Worm (Caenorhabditis elegans) whole organism, mixed stage, embryonic: ENCODE measurements around the gene fbxa-60.

Experiments
- M03D4.4 ChIP-seq: sonication (generic microtip); optimal IDR thresholded peaks from 2 replicates; lab custom pipeline; 2017; ENCODE audit warnings: mild to moderate bottlenecking, missing genetic modification characterization, missing compliant biosample characterization
- bed-3 ChIP-seq: fragments of 200-800 bp; sonication (Bioruptor generic); optimal IDR thresholded peaks from 3 replicates; lab custom pipeline; 2018; ENCODE audit warnings: mild to moderate bottlenecking, missing genetic modification characterization, moderate library complexity, missing compliant biosample characterization
- blmp-1 ChIP-seq: fragments of 150-350 bp; optimal IDR thresholded peaks from 2 replicates; lab custom pipeline; 2014; ENCODE audit warnings: missing biosample characterization, missing genetic modification characterization
- ceh-39 ChIP-seq: fragments of 150-350 bp; optimal IDR thresholded peaks from 2 replicates; lab custom pipeline; 2014; ENCODE audit warnings: missing biosample characterization, missing genetic modification characterization
- ceh-43 ChIP-seq: fragments of 200-800 bp; sonication (Bioruptor generic); optimal IDR thresholded peaks from 2 replicates; lab custom pipeline; 2018; ENCODE audit warnings: mild to moderate bottlenecking, missing genetic modification characterization, moderate library complexity, missing compliant biosample characterization
- ces-1 ChIP-seq: fragments of 150-350 bp; optimal IDR thresholded peaks from 2 replicates; lab custom pipeline; 2014; ENCODE audit warnings: missing biosample characterization, missing genetic modification reagents, missing genetic modification characterization
- cnd-1 ChIP-seq: fragments of 200-800 bp; sonication (Bioruptor generic); optimal IDR thresholded peaks from 2 replicates; lab custom pipeline; 2018; ENCODE audit warnings: mild to moderate bottlenecking, missing genetic modification characterization, missing compliant biosample characterization
- drap-1 ChIP-seq: fragments of 200-800 bp; sonication (Bioruptor generic); optimal IDR thresholded peaks from 3 replicates; lab custom pipeline; 2018; ENCODE audit warnings: mild to moderate bottlenecking, missing genetic modification characterization, missing compliant biosample characterization
- elt-1 ChIP-seq: sonication (generic microtip); optimal IDR thresholded peaks from 2 replicates; lab custom pipeline; 2017; ENCODE audit warnings: missing genetic modification characterization, mild to moderate bottlenecking, missing compliant biosample characterization, antibody characterized with exemption, moderate library complexity, borderline replicate concordance; ENCODE audit not compliant: insufficient read depth
- flh-1 ChIP-seq: fragments of 200-800 bp; sonication (Bioruptor generic); optimal IDR thresholded peaks from 2 replicates; lab custom pipeline; 2018; ENCODE audit warnings: mild to moderate bottlenecking, missing genetic modification characterization, moderate library complexity, missing compliant biosample characterization
- ham-2 ChIP-seq: fragments of 200-800 bp; sonication (Bioruptor generic); optimal IDR thresholded peaks from 2 replicates; lab custom pipeline; 2018; ENCODE audit warnings: mild to moderate bottlenecking, missing genetic modification characterization, missing compliant biosample characterization
- hlh-1 ChIP-seq: fragments of 150-350 bp; optimal IDR thresholded peaks from 2 replicates; lab custom pipeline; 2014; ENCODE audit warnings: missing biosample characterization, missing genetic modification reagents, missing genetic modification characterization
- lin-13 ChIP-seq: fragments of 150-350 bp; optimal IDR thresholded peaks from 2 replicates; lab custom pipeline; 2014; ENCODE audit warnings: missing biosample characterization, missing genetic modification characterization
- lin-32 ChIP-seq: fragments of 200-800 bp; sonication (Bioruptor generic); optimal IDR thresholded peaks from 2 replicates; lab custom pipeline; 2018; ENCODE audit warnings: mild to moderate bottlenecking, missing genetic modification characterization, missing compliant biosample characterization
- lsy-2 ChIP-seq: fragments of 150-350 bp; optimal IDR thresholded peaks from 2 replicates; lab custom pipeline; 2014; ENCODE audit warnings: missing biosample characterization, missing genetic modification characterization
- mab-5 ChIP-seq: fragments of 150-350 bp; optimal IDR thresholded peaks from 2 replicates; lab custom pipeline; 2014; ENCODE audit warnings: missing biosample characterization, missing genetic modification characterization
- mep-1 ChIP-seq: fragments of 150-350 bp; optimal IDR thresholded peaks from 2 replicates; lab custom pipeline; 2017; ENCODE audit warnings: missing biosample characterization, missing genetic modification reagents, missing genetic modification characterization, inconsistent platforms
- mls-2 ChIP-seq: sonication (generic microtip); optimal IDR thresholded peaks from 2 replicates; lab custom pipeline; 2016; ENCODE audit warnings: mild to moderate bottlenecking, missing genetic modification characterization, moderate library complexity, missing compliant biosample characterization
- nhr-12 ChIP-seq: fragments of 150-350 bp; optimal IDR thresholded peaks from 2 replicates; lab custom pipeline; 2014; ENCODE audit warnings: missing biosample characterization, missing genetic modification characterization
- nhr-2 ChIP-seq: fragments of 150-350 bp; optimal IDR thresholded peaks from 2 replicates; lab custom pipeline; 2014; ENCODE audit warnings: missing biosample characterization, missing genetic modification characterization
- nhr-237 ChIP-seq: fragments of 150-350 bp; optimal IDR thresholded peaks from 2 replicates; lab custom pipeline; 2014; ENCODE audit warnings: missing biosample characterization, missing genetic modification characterization
- nhr-28 ChIP-seq: fragments of 150-350 bp; optimal IDR thresholded peaks from 2 replicates; lab custom pipeline; 2014; ENCODE audit warnings: missing biosample characterization, missing genetic modification characterization
- nhr-76 ChIP-seq: sonication (generic microtip); optimal IDR thresholded peaks from 2 replicates; lab custom pipeline; 2017; ENCODE audit warnings: missing biosample characterization, missing genetic modification characterization
- pha-4 ChIP-seq: fragments of 150-350 bp; optimal IDR thresholded peaks from 2 replicates; lab custom pipeline; 2018; ENCODE audit warnings: missing biosample characterization, missing genetic modification reagents, missing genetic modification characterization
- sem-2 ChIP-seq: fragments of 200-800 bp; sonication (Bioruptor generic); optimal IDR thresholded peaks from 2 replicates; lab custom pipeline; 2018; ENCODE audit warnings: mild to moderate bottlenecking, missing genetic modification characterization, missing compliant biosample characterization
- snpc-4 ChIP-seq: fragments of 150-350 bp; optimal IDR thresholded peaks from 2 replicates; lab custom pipeline; 2014; ENCODE audit warnings: missing biosample characterization, missing genetic modification characterization
- tbx-8 ChIP-seq: fragments of 200-800 bp; sonication (Bioruptor generic); optimal IDR thresholded peaks from 2 replicates; lab custom pipeline; 2018; ENCODE audit warnings: mild to moderate bottlenecking, missing genetic modification characterization, moderate library complexity, missing compliant biosample characterization
- unc-120 ChIP-seq: sonication (generic microtip); optimal IDR thresholded peaks from 2 replicates; lab custom pipeline; 2017; ENCODE audit warnings: missing genetic modification characterization, missing compliant biosample characterization; ENCODE audit not compliant: poor library complexity, severe bottlenecking
- unc-39 ChIP-seq: fragments of 150-350 bp; optimal IDR thresholded peaks from 2 replicates; lab custom pipeline; 2014; ENCODE audit warnings: missing biosample characterization, missing genetic modification characterization
- unc-62 ChIP-seq: fragments of 150-350 bp; optimal IDR thresholded peaks from 2 replicates; lab custom pipeline; 2014; ENCODE audit warnings: missing biosample characterization, missing genetic modification reagents, missing genetic modification characterization
- zip-8 ChIP-seq: fragments of 150-350 bp; optimal IDR thresholded peaks from 2 replicates; lab custom pipeline; 2014; ENCODE audit warnings: missing biosample characterization, missing genetic modification characterization
- ztf-11 ChIP-seq: fragments of 150-350 bp; optimal IDR thresholded peaks from 2 replicates; lab custom pipeline; 2014; ENCODE audit warnings: missing biosample characterization, missing genetic modification characterization

Gene fbxa-60

DNA sequence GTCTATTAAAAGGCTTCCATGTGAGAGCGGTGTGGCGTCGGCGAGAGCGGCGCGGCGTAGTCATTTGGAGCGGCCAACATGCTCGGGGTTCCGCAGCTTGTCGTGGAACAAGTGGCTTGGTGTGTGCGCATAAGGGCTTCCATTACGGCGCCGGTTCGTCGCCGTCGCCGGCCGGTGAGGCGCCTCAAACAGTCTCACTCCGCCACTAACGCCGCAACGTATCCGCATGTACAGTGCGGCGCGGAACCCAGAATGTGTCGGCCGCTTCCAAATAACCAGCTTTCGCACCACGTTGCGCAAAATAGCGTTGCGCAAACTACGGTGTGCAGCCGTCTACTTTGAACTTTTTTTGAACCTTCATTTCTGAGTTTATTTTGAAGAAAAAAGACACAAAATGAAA, 24.8 kb upstream of the fbxa-60 start:
- TF ChIP-seq hlh-1 (tag; lab: Kevin White, UChicago), result no peak
- no peak for TF ChIP-seq ztf-11 (tag; lab: Kevin White, UChicago)
- no peak for TF ChIP-seq zip-8 (tag; lab: Kevin White, UChicago)
- TF ChIP-seq lin-13, result no peak
- no peak for TF ChIP-seq nhr-76
- TF ChIP-seq, all 35 proteins: peak for 0

DNA sequence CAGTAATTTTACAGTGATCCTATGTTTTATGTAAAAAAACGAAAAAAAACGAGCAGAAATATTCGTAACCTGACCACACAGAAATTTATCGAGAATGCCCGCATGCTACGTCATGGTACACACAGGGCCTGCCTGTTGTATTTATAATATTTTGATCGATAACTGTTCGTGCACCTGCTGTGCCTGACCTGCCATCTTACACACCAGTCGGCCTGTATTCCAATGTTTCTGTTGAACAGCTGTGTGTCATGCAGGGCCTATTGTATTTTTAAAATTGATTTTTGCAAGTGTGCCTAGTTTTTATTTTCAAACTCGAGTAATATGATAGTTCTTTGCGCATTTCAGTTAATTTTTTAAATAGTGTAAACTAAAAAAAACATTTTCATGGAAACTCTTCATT, 20.2 kb upstream of the fbxa-60 start:
- no peak for TF ChIP-seq drap-1 (GFP tag; lab: Kevin White, UChicago)
- no peak for TF ChIP-seq zip-8 (tag; lab: Kevin White, UChicago)
- no peak for TF ChIP-seq cnd-1 (tag; lab: Kevin White, UChicago)
- no peak for TF ChIP-seq ceh-43 (GFP tag; lab: Kevin White, UChicago)
- peak; percentile 90 for TF ChIP-seq nhr-2 (tag; lab: Kevin White, UChicago)
- TF ChIP-seq hlh-1 (tag; lab: Kevin White, UChicago), result no peak
- TF ChIP-seq lin-32, result peak; percentile 14
- no peak for TF ChIP-seq unc-120

DNA sequence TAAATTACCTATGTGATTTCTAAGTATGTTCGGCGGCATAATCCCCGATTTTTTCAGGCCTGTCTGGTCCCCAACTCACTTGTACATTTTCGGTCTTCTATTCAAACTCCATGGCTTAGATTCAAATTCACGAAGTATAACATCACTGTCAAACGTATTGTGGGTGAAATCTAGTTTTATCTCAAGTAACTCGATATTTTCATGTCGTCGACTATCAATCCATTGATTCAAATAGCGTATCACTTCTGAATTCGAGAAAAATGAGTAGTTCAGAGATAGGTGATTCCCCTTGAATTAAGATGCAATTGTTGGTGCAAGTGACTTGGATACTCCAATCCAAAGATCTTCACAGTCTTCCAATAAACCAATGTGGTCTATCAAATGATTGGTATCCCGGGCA, 18.5 kb upstream of the fbxa-60 start:
- TF ChIP-seq ceh-43 (GFP tag; lab: Kevin White, UChicago) (no peak), nhr-76 (no peak), flh-1 (GFP tag; lab: Kevin White, UChicago) (no peak), zip-8 (tag; lab: Kevin White, UChicago) (no peak), ham-2 (GFP tag; lab: Kevin White, UChicago) (no peak), lsy-2 (tag; lab: Kevin White, UChicago) (no peak), blmp-1 (tag; lab: Kevin White, UChicago) (no peak), mep-1 (no peak), snpc-4 (tag; lab: Kevin White, UChicago) (no peak), nhr-28 (tag; lab: Kevin White, UChicago) (no peak), tbx-8 (GFP tag; lab: Kevin White, UChicago) (no peak), unc-62 (no peak), bed-3 (no peak), lin-32 (no peak)

DNA sequence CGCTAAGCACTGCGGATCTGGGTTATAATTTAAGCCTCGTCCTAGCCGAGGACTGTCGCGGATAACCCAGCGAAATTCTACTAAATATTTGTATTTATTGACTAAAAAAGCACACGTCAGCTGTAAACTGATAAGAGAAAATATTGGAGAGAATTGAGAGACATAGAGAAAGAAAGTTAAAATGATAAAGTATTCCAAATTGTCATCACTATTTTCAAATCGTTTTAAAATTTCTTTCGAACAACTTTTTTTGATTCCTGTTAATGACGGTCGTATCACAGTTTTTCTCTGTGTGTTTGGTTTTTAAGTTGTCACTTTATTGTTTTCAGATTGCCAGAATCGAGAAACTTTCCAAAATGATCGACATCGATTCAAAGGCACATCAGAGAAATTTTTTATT, 15.8 kb upstream of the fbxa-60 start, which contains the start of gene fbxa-51:
TSS of gene fbxa-51 (plus strand) at position 322 of the 400 bp plus-strand sequence.
- TF ChIP-seq M03D4.4 (tag; lab: Kevin White, UChicago) (no peak), nhr-28 (tag; lab: Kevin White, UChicago) (no peak), zip-8 (tag; lab: Kevin White, UChicago) (no peak), drap-1 (GFP tag; lab: Kevin White, UChicago) (no peak), tbx-8 (GFP tag; lab: Kevin White, UChicago) (no peak), mep-1 (no peak), mls-2 (tag; lab: Kevin White, UChicago) (no peak), pha-4 (tag; lab: Kevin White, UChicago) (no peak), lin-13 (no peak), ceh-39 (tag; lab: Kevin White, UChicago) (no peak), nhr-76 (no peak), elt-1 (tag; lab: Kevin White, UChicago) (no peak), lsy-2 (tag; lab: Kevin White, UChicago) (no peak), ces-1 (GFP tag; lab: Kevin White, UChicago) (no peak), sem-2 (GFP tag; lab: Kevin White, UChicago) (no peak), flh-1 (GFP tag; lab: Kevin White, UChicago) (no peak), ceh-43 (GFP tag; lab: Kevin White, UChicago) (no peak)
- TF ChIP-seq, all 35 proteins: peak for 0

DNA sequence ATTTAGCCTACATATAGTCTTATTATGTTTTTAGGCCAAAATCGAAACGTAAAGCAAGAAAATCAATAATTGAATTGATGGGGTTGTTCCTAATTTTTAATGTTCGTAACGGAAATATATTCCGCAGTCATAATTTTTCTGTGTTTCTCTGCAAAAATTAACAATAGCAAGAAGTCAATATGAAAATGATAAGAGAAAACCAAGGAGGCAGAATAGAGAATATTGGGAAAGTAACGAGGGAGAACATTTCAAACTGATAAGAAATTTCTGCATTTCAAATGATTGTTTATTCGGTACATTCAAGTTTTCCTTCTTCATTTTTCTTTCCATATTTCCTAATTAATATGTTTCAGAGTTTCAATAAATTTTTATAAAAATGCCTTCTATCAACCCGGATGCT, 9.9 kb upstream of the fbxa-60 start, which contains the start of gene fbxa-54:
TSS of gene fbxa-54 (plus strand) at position 354 of the 400 bp plus-strand sequence.
- TF ChIP-seq nhr-76, result no peak

DNA sequence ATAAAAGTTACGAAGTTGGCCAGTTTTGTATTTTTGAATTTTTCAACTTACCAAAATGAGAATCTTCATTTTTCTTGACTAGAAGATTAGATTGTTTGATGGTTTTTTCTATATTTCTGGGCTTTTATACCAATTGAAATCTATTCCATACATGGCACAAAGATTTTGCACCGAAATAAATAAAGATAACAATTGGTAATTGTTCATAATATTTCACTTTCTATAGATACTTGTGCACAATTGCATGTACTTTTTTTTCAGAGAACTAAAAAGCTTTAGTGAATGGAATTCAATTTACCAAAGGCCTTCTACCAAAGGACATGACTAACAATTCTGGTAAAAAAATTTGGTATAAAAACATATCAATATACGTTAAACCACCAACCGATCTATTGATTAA, 8.5 kb upstream of the fbxa-60 start, which contains the start of the genes T12B5.15 and T12B5.14:
TSS of gene T12B5.15 (minus strand) at position 101 of the 400 bp plus-strand sequence.
TSS of gene T12B5.14 (plus strand) at position 321 of the 400 bp plus-strand sequence.
- no peak for TF ChIP-seq unc-39 (tag; lab: Kevin White, UChicago)
- no peak for TF ChIP-seq nhr-76
- TF ChIP-seq bed-3, result no peak
- no peak for TF ChIP-seq ceh-39 (tag; lab: Kevin White, UChicago)
- TF ChIP-seq mab-5, result no peak
- no peak for TF ChIP-seq unc-120
- TF ChIP-seq cnd-1 (tag; lab: Kevin White, UChicago), result no peak
- no peak for TF ChIP-seq elt-1 (tag; lab: Kevin White, UChicago)
- no peak for TF ChIP-seq flh-1 (GFP tag; lab: Kevin White, UChicago)
- no peak for TF ChIP-seq ces-1 (GFP tag; lab: Kevin White, UChicago)
- TF ChIP-seq tbx-8 (GFP tag; lab: Kevin White, UChicago), result no peak
- no peak for TF ChIP-seq sem-2 (GFP tag; lab: Kevin White, UChicago)
- TF ChIP-seq pha-4 (tag; lab: Kevin White, UChicago), result no peak
- no peak for TF ChIP-seq nhr-237 (tag; lab: Kevin White, UChicago)
- no peak for TF ChIP-seq nhr-12
- TF ChIP-seq unc-62, result no peak
